Fruit fly (Drosophila melanogaster) whole organism, larva: ENCODE measurements around the gene OS9.

Source experiments
- noc ChIP-seq: fragments of 200-800 bp; sonication (Bioruptor generic); optimal IDR thresholded peaks from 3 replicates; lab custom pipeline; 2019; ENCODE audit warnings: missing biosample characterization, mild to moderate bottlenecking, missing genetic modification characterization, moderate library complexity

OS9 gene

DNA sequence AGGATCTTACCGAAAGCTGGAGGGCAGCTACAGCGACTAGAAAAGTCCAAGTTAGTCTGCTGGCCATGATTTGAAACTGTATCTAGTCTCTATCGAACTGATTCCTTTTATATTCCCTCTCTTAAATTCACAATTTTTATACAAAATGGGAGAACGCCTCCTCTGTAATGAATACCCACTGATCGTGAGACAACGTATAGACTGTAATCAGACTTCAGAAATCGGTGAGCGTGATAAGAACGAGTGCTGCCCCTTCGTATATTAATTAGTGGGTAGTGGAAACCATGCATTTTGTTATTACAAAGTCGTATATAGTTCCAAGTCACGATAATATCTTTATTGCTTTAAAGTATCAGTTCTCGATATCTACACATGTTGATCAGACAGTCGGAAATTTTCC is at the start of gene OS9:
OS9 (minus strand) TSS at position 101 of the 400 bp plus-strand sequence.
- TF ChIP-seq noc (tag; lab: Kevin White, UChicago) = no peak

DNA sequence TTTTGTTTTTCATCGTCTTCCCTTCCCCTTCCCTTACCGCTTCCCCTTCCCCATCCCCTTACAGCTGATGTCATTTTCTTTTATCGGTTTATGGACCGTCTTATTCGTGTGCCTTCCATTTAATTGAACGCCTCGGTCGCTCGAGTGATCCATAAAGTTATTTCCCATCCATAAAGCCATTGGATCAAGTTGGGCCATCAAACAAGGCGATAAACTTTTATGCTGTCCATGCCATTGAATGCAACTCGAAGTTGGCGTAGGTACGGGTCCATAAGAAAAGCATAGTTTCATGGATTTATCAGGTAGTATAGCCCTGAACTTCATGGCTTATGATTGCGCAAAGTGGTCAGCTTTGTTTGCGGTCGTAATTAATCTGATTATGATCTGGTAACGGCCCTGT is 38.8 kb upstream of the OS9 start:
- TF ChIP-seq noc (tag; lab: Kevin White, UChicago) = no peak

DNA sequence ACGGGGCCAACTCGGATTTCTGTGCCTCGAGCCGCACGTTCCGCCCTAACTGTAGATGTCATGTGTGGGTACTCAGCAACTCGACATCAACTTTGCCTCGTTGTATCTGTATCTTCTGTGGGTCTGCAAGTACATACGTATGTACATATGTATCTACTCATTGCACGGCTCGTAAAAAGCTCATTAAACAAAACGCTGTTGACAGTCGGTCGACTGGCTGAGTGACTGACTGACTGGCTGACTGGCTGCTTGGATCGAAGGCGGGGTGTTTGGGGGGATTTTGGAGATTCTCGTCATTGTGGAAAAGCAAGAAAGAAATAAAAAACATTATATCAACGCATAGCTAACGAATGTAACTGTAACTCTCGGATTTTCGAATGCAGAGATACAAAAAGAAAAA is 38.0 kb upstream of the OS9 start:
- TF ChIP-seq noc (tag; lab: Kevin White, UChicago) = no peak

DNA sequence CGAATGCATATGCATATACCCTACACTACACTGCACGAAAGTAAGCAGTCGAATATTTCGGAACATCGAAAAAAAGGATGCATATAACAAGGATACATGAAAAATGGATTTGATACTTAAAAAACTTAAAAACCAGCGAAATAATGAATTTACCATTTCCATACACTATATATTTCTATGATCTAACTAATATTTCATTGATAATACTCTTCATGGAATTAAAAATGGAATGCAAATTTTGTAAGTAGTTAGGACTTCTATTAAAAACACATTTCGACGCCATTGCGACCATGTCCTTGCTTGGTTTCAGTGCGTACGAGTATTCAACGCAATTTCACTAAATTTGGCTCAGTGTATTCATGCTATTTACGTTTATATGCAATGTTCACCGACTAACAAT is 35.8 kb upstream of the OS9 start:
- TF ChIP-seq noc (tag; lab: Kevin White, UChicago) = no peak

DNA sequence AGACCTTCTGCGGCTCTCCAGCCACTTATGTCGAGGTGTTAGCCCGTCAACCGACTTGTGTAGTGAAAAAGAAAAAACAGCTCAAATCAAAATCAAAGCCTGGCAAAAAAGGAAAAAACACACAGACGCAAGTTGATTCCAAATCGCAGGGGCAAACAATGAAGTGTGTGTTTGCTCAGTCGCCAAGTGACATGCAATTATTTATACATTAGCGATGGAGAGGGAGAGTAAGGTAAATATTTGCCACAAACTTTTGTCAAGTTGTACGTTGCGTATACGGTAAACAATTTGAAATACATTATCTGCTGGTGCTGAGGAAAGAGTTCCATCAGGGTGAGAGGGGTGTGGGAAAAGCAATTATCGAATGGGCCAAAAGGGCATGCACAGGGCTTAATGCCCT is 31.8 kb upstream of the OS9 start:
- TF ChIP-seq noc (tag; lab: Kevin White, UChicago) = no peak

DNA sequence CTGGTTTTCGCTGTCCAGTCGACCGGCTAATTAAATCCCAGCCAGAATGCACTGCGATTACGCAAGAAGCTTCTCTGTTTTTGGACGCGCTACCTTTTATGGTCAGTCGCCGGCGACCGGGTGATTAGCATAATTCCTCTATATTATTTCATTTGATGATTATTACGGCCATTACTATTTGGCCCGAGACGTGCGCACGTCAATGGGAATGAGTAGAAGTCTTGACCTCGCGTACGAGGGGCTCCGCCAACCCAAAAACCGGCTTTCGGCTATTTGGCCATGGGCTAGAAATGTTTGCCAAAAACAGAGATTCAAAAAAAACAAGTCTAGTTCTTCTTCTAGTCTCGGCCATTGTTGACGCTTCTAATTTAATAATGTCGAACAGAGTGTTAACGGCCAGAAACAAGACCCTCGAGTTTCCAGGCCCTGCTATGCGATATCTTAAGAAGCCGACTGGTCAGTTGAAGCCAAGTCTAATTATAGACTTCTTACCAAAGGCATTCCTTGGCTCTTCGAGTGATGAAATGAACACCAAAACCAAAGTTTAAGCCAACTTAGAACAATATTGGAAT is 26.2 kb upstream of the OS9 start:
- TF ChIP-seq noc (tag; lab: Kevin White, UChicago) = no peak

DNA sequence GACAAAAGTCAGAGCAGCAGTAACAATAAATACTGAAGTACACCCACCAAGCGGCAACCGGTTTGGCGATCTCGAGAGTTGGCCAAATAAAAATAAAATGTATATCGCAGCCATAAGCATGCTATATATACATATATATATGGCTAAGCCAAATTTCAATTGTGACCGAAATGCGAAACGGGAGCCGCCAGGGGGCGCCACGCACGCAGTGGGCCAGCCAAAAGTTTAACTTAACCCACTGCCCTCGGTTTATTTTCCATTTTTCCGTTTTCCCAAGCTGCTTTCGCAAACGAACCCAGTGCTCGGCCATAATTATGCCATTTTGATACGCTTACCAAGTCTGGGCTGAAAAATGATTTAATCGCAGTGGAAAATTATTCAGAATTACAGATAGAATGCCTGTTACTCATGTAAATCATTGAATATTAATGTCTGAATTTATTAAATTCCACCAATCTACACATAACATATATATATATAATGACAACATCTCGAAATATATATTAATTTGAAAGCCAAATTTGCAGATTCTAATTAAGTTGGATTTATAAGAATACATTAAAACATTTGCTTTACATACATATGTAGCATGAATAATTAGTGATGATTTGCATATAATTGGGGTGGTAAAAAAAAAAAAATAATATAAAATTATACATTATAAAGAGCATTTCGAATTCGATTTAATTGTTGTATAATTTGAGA is 23.5 kb upstream of the OS9 start:
- no peak for TF ChIP-seq noc (tag; lab: Kevin White, UChicago)

DNA sequence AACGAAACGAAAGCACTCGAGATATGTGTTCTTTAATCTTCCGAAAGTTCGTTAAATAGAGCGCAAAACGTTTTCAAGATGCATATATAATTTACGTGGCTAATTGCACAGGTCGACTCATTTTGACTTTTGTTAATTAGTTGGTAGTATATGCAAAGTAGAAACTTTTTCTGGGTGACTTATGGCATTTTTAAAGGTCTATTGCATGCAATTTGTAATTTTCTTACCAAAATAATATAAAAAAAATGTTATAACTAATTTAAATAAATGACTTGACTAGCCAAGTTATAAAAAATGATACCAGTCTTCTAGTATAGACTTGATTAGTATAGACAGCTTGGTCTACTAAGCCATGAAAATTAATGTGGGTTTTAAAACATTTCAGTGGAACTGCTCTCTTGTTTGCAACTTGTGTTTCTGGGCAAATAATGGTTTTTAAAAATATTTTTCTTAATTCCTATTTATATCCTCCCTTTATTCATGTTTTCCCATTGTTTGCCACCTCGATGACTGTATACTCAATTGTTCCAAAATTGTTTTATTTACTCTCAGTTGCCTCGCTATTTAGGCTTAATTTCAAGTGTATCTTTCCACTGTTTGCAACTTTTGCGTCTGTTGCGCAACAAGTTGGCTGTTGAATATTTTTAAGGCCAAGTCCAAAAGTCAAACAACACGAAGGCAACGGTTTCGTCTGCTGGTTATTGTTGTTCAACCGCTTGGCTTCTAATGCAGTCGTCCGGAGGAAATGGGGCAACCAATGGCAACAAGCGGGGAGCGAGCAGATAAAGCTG is 21.8 kb upstream of the OS9 start:
- no peak for TF ChIP-seq noc (tag; lab: Kevin White, UChicago)

DNA sequence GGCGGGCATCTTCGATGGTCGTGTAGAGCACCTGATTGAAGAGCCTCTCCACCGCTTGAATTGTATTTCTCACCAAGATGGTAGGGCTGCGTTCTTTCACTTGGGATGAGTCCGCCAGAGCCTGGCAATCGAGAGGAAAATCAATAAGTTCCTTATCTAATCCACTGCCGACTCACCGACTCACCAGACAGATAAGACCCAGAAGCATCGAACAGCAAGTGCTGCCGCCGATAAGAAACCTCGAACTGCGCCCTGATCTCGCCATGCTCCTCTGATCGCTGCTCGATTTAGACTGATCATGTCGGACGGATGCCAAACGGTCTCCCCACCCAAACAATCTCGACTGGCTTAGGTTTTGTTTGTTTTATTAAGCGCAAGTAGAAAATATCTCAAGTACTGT is 1.1 kb upstream of the OS9 start, which contains the start of gene Hf:
Hf (minus strand) TSS at position 296 of the 400 bp plus-strand sequence.
- peak; percentile 0 for TF ChIP-seq noc (tag; lab: Kevin White, UChicago)

DNA sequence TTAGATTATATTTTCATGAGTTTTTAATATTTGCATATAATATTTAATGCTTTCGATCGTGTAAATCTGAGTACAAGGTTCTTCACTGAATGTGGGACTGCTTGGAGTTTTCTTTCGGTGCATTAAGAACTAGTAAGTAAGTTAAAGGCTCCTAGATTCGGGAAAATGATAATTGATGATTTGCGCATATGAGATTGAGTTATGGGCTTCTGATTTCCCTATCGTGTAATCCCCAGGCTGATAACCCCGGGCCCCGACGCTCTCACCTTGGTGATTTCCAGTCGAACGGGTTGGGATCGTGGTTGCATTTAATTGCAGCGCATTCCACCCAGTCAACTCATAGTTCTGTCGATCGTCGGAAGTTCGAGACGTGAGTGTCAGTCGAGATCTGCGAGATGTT is 2.5 kb downstream of the OS9 start, which contains the start of gene CG10680:
CG10680 (plus strand) TSS at position 301 of the 400 bp plus-strand sequence.
- no peak for TF ChIP-seq noc (tag; lab: Kevin White, UChicago)

DNA sequence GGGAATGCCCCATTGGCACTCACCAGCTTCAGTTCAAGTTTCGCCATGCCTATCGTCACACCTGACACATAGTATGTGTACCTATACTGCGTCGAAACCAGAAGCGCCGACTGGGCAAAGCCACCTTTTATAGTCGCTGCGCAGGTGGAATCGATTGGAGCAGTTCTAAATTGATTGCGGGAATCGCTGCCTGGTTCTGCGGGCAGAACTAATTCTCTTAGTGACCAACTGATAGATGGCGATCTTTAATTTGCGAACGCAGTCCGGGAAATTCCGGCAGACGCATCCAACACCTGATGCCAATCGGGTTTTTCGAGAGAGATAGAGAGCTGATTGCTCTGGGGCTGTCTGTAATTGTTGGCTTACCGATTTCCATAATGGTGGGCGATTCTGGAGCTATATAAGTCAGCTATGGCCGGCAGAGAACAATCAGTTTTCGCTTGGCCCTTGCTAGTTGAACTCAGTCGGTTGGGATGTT is 4.0 kb downstream of the OS9 start, which contains the start of the genes CG13965 and CG16772:
CG13965 (minus strand) TSS at position 101 of the 478 bp plus-strand sequence.
CG16772 (plus strand) TSS at position 428 of the 478 bp plus-strand sequence.
- no peak for TF ChIP-seq noc (tag; lab: Kevin White, UChicago)

DNA sequence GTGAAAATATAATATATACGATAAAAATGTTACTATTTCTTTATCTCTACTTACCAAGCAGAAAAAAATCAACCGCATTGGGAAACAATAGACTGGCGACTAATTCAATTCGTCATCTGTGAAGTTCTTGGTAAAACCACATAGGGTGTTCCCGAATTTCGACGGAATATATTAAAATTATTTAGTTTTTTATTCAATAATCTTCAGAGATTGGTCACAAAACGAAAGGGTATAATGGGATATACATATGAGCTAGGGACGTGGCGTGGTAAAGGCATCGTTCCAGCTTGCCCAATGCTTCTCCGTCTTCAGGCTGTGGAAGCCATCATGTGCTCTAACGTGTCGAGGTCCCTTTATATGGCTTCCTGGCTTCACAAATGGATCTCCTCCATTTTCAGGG is 4.7 kb downstream of the OS9 start, which contains the start of gene CG42866:
CG42866 (minus strand) TSS at position 101 of the 400 bp plus-strand sequence.
- no peak for TF ChIP-seq noc (tag; lab: Kevin White, UChicago)

DNA sequence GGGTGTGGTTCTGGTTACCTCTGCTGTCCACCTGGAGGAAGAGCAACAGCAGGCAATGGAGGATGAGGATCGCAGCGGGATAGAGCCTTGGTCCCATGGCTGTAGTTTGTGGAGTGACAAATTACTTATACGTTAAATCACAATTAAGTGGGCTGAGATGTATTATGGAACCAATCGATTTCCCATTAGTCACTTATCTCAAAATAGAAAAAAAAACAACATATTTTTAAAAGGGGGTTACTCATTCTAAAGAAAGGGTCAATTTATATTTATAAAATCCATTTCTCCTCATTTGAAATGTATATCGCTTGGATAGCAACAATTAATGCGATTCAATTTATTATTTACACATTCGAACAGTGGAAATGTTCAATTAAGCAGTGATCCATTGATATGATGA is 5.4 kb downstream of the OS9 start, which contains the start of gene CG34051:
CG34051 (minus strand) TSS at position 101 of the 400 bp plus-strand sequence.
- TF ChIP-seq noc (tag; lab: Kevin White, UChicago) = no peak

DNA sequence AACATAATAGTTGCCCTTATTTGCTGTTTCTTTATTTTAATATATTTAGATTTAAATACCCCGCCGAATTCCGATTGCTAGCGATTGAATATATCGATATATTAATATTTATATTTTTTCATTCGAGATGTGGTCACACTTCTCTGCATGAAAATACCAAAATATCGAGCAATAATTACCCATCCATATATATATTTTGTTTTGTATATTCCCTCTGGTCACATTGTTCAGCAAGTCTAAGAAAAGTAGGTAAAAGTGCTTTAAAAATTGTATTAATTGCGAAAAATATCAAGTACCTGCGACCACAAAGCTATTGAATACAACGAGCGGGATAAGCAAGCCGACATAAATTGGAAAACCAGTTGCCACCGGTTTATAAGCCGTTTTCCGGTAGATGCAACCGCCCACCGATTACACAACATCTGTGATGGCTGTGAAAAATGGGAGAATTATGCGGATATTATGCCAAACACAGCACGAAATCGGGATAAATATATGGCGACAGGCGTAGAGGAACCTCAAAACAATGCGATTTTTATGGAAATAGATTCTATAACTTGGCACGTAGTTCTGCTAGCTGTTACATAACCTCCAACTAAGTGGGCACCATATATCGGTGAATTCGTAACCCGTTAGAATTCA is 7.7 kb downstream of the OS9 start, which contains the start of gene COX4:
COX4 (plus strand) TSS at position 194 of the 642 bp plus-strand sequence.
- no peak for TF ChIP-seq noc (tag; lab: Kevin White, UChicago)

DNA sequence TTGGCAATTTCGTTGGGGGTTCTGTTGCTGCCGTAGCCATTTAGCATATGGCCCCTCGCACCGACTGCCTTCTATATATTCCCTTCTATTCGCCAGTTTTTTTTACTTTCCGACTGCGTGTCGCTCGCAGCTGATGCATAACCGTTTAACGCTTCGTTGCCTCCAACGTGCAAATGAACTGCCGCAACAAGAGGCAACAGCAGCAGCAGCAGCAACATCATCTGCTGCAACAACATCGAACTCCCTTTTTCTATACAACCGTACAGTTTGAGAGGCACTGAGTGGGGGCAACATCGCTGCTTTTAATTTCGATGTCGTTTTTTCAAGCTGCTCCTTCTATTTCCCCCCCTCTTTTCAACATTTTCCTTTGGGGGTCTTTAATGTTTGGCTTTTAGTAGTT is 14.1 kb downstream of the OS9 start:
- no peak for TF ChIP-seq noc (tag; lab: Kevin White, UChicago)
